Worm (Caenorhabditis elegans) whole organism, L2 larva: ENCODE measurements around the gene lgc-57.

Source experiments
- F13H6.1 ChIP-seq: sonication (generic microtip); optimal IDR thresholded peaks from 2 replicates; lab custom pipeline; 2016; ENCODE audit warnings: missing genetic modification characterization, missing compliant biosample characterization
- aly-2 ChIP-seq: fragments of 150-350 bp; optimal IDR thresholded peaks from 2 replicates; lab custom pipeline; 2014; ENCODE audit warnings: missing biosample characterization, missing genetic modification characterization
- ama-1 ChIP-seq: fragments of 150-350 bp; optimal IDR thresholded peaks from 2 replicates; lab custom pipeline; 2018; ENCODE audit warnings: inconsistent platforms
- ceh-82 ChIP-seq: fragments of 150-350 bp; optimal IDR thresholded peaks from 2 replicates; lab custom pipeline; 2014; ENCODE audit warnings: missing biosample characterization, missing genetic modification characterization
- dmd-4 ChIP-seq: sonication (generic microtip); optimal IDR thresholded peaks from 2 replicates; lab custom pipeline; 2017; ENCODE audit warnings: missing biosample characterization, missing genetic modification characterization
- fos-1 ChIP-seq: fragments of 150-350 bp; optimal IDR thresholded peaks from 2 replicates; lab custom pipeline; 2014; ENCODE audit warnings: missing biosample characterization, missing genetic modification characterization
- nhr-12 ChIP-seq: fragments of 150-350 bp; optimal IDR thresholded peaks from 2 replicates; lab custom pipeline; 2014; ENCODE audit warnings: missing biosample characterization, missing genetic modification characterization
- nhr-77 ChIP-seq: fragments of 150-350 bp; optimal IDR thresholded peaks from 2 replicates; lab custom pipeline; 2014; ENCODE audit warnings: missing biosample characterization, missing genetic modification characterization
- unc-62 ChIP-seq: fragments of 150-350 bp; optimal IDR thresholded peaks from 2 replicates; lab custom pipeline; 2014; ENCODE audit warnings: missing biosample characterization, missing genetic modification reagents, missing genetic modification characterization
- zag-1 ChIP-seq: fragments of 150-350 bp; optimal IDR thresholded peaks from 2 replicates; lab custom pipeline; 2014; ENCODE audit warnings: missing biosample characterization, missing genetic modification characterization
- ztf-1 ChIP-seq: fragments of 200-800 bp; sonication (Bioruptor generic); conservative IDR thresholded peaks from 2 replicates; pipeline ENCODE4 v1.3.6; 2022; ENCODE audit warnings: missing genetic modification characterization, missing compliant biosample characterization
- ztf-11 ChIP-seq: sonication (generic microtip); optimal IDR thresholded peaks from 2 replicates; lab custom pipeline; 2017; ENCODE audit warnings: missing biosample characterization, missing genetic modification characterization

ce11 chrII:10694713-10695112 is at the start of gene lgc-57:
- TF ChIP-seq F13H6.1 (tag; lab: Kevin White, UChicago): no peak
- TF ChIP-seq dmd-4 (tag; lab: Kevin White, UChicago): no peak
- TF ChIP-seq zag-1 (tag; lab: Kevin White, UChicago): no peak
- TF ChIP-seq ztf-11: no peak
- TF ChIP-seq ama-1: no peak
- no peak for TF ChIP-seq aly-2 (tag; lab: Kevin White, UChicago)
- no peak for TF ChIP-seq fos-1
- no peak for TF ChIP-seq ztf-1 (GFP tag; lab: Robert Waterston, UW)
- TF ChIP-seq nhr-12 (tag; lab: Kevin White, UChicago): no peak
- no peak for TF ChIP-seq unc-62
- no peak for TF ChIP-seq nhr-77 (tag; lab: Kevin White, UChicago)
- no peak for TF ChIP-seq ceh-82 (tag; lab: Kevin White, UChicago)
